Fruit fly (Drosophila melanogaster) whole organism, prepupa: ENCODE measurements around the gene lgs.

Experiments
- Blimp-1 ChIP-seq: fragments of 200-800 bp; sonication (Bioruptor generic); optimal IDR thresholded peaks from 3 replicates; lab custom pipeline; 2017; ENCODE audit warnings: missing biosample characterization, missing genetic modification characterization, mild to moderate bottlenecking, moderate library complexity, missing genetic modification reagents
- Gug ChIP-seq: fragments of 200-800 bp; sonication (Bioruptor generic); IDR thresholded peaks from 2 replicates; pipeline ENCODE4 v1.3.6; 2022; ENCODE audit warnings: missing biosample characterization, missing genetic modification characterization
- Hr39 ChIP-seq: fragments of 200-800 bp; sonication (Bioruptor generic); optimal IDR thresholded peaks from 2 replicates; lab custom pipeline; 2016; ENCODE audit warnings: missing biosample characterization, missing genetic modification characterization
- Lpt ChIP-seq: fragments of 200-800 bp; sonication (Bioruptor generic); optimal IDR thresholded peaks from 3 replicates; lab custom pipeline; 2016; ENCODE audit warnings: missing biosample characterization, missing genetic modification characterization
- Sox15 ChIP-seq: fragments of 200-800 bp; sonication (Bioruptor generic); optimal IDR thresholded peaks from 3 replicates; lab custom pipeline; 2016; ENCODE audit warnings: missing biosample characterization, missing genetic modification characterization
- eg ChIP-seq: fragments of 200-800 bp; sonication (Bioruptor generic); IDR thresholded peaks from 3 replicates; pipeline ENCODE4 v1.3.6; 2022; ENCODE audit warnings: missing biosample characterization, missing genetic modification characterization
- svp ChIP-seq: fragments of 200-800 bp; sonication (Bioruptor generic); peaks from one replicate; lab custom pipeline; 2016; ENCODE audit warnings: missing biosample characterization, missing genetic modification characterization
- topi ChIP-seq: fragments of 200-800 bp; sonication (Bioruptor generic); optimal IDR thresholded peaks from 3 replicates; lab custom pipeline; 2016; ENCODE audit warnings: missing biosample characterization, missing genetic modification characterization
- vri ChIP-seq: fragments of 200-800 bp; sonication (Bioruptor generic); optimal IDR thresholded peaks from 3 replicates; lab custom pipeline; 2016; ENCODE audit warnings: missing biosample characterization, mild to moderate bottlenecking, missing genetic modification characterization

dm6 chr4:488828-489560 lies 45.3 kb upstream of the lgs start, which contains the start of gene Asator:
- TF ChIP-seq topi (GFP tag; lab: Kevin White, UChicago) (peak; percentile 65), Gug (GFP tag; lab: Robert Waterston, UW) (no peak), Hr39 (peak; percentile 67), svp (GFP tag; lab: Kevin White, UChicago) (peak; percentile 84), Blimp-1 (GFP tag; lab: Kevin White, UChicago) (no peak), vri (GFP tag; lab: Kevin White, UChicago) (peak; percentile 60), Lpt (no peak), Sox15 (GFP tag; lab: Kevin White, UChicago) (no peak), eg (GFP tag; lab: Robert Waterston, UW) (no peak)
